Worm (Caenorhabditis elegans): ENCODE results near the gene T26A5.8.

The T26A5.8 gene

DNA sequence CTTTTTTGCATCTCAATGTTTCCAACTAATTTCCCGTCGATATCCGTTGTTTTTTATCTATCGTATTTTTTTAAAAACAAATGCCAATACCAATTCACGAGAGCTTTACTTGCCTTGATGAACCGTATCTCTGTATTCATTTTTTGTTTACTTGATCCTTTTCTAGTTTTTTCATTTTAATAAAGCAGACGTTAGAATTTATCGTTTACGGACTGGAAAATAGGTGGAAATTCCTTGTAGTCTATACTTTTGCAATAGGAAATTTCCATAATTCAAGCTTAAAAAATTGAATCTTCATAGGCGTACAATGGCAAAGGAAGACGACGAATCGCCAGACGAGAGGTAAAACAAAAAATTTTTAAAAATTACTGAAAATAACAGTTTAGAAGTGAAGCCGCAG lies 2.8 kb downstream of the T26A5.8 start, which contains the start of gene algn-1:
Gene algn-1, plus strand, starts transcription at position 301 of the 400 bp plus-strand sequence.
- TF ChIP-seq hmg-4 (GFP tag; optimal IDR thresholded peaks at IDR 0.05) (no peak), B0310.2 (tag; optimal IDR thresholded peaks at IDR 0.05) (no peak), tra-4 (tag; optimal IDR thresholded peaks at IDR 0.05) (no peak), hmbx-1 (tag; optimal IDR thresholded peaks at IDR 0.05) (no peak), F13C5.2 (tag; optimal IDR thresholded peaks at IDR 0.05) (no peak), scrt-1 (GFP tag; IDR thresholded peaks at IDR 0.05) (no peak), aly-1 (tag; optimal IDR thresholded peaks at IDR 0.05) (no peak), tbx-37 (GFP tag; conservative IDR thresholded peaks at IDR 0.05) (no peak), tbx-11 (GFP tag; IDR thresholded peaks at IDR 0.05) (no peak), hnd-1 (tag; optimal IDR thresholded peaks at IDR 0.05) (no peak)

DNA sequence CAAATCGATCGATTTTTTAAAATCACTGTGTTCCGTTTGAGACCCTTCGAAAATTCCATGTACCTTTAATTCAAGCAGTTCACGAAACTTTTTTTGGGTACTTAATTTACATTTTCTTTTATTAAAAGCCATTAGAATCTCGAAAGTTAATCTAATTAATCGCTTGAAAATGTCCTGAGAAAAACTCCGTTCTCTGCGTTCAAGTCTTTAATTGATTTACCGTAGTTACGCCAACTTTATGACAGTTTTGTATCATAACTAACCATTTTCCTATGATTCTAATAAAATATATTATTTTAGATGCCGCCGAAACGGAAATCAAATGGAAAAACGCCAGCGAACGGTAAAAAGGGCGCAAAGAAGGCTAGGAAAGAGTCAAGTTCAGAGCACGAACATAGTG lies 8.5 kb downstream of the T26A5.8 start, which contains the start of gene jhdm-1:
Gene jhdm-1, plus strand, starts transcription at position 301 of the 400 bp plus-strand sequence.
- TF ChIP-seq tbx-11 (GFP tag; IDR thresholded peaks at IDR 0.05) (no peak), sea-1 (GFP tag; conservative IDR thresholded peaks at IDR 0.05) (no peak), ets-7 (tag; optimal IDR thresholded peaks at IDR 0.05) (no peak), tbx-37 (GFP tag; conservative IDR thresholded peaks at IDR 0.05) (no peak), hmbx-1 (tag; optimal IDR thresholded peaks at IDR 0.05) (no peak), scrt-1 (GFP tag; IDR thresholded peaks at IDR 0.05) (no peak), ama-1 (optimal IDR thresholded peaks at IDR 0.05) (no peak), B0310.2 (tag; optimal IDR thresholded peaks at IDR 0.05) (no peak), ceh-36 (tag; optimal IDR thresholded peaks at IDR 0.05) (no peak), ceh-13 (GFP tag; optimal IDR thresholded peaks at IDR 0.05) (no peak), hnd-1 (tag; optimal IDR thresholded peaks at IDR 0.05) (no peak), F13C5.2 (tag; optimal IDR thresholded peaks at IDR 0.05) (no peak), flt-1 (GFP tag; IDR thresholded peaks at IDR 0.05) (no peak), hmg-4 (GFP tag; optimal IDR thresholded peaks at IDR 0.05) (no peak), pes-1 (GFP tag; IDR thresholded peaks at IDR 0.05) (no peak), aly-1 (tag; optimal IDR thresholded peaks at IDR 0.05) (no peak), tra-4 (tag; optimal IDR thresholded peaks at IDR 0.05) (no peak)

DNA sequence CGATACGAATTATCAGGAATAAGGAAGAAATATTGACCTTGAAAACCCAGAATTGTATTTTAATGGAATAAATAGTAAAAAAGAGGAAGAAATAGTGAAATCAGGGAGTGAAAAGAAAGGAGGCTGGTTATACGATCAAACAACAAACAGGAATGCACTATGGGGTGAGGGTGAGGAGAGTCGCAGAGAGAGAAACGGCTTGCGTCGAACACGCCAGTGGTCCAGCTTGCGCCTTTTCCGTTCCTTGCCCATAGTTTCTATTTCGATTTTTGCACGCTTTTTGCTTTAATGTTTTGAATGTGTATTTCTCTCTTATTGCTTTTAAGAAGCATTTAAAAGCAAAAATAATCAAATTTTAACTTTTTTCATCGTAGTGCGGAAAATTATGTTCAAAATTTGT lies 9.0 kb downstream of the T26A5.8 start:
- TF ChIP-seq ceh-13 (GFP tag; optimal IDR thresholded peaks at IDR 0.05) (no peak), pes-1 (GFP tag; IDR thresholded peaks at IDR 0.05) (peak; percentile 70), sea-1 (GFP tag; conservative IDR thresholded peaks at IDR 0.05) (peak; percentile 64; the same call in 1 of the 2 replicates), B0310.2 (tag; optimal IDR thresholded peaks at IDR 0.05) (peak; percentile 39), ceh-36 (tag; optimal IDR thresholded peaks at IDR 0.05) (peak; percentile 37), flt-1 (GFP tag; IDR thresholded peaks at IDR 0.05) (0 out of 2 replicates have a peak, but pooled peaks have one; percentile 42), tra-4 (tag; optimal IDR thresholded peaks at IDR 0.05) (no peak), tbx-11 (GFP tag; IDR thresholded peaks at IDR 0.05) (peak; percentile 38; the same call in 1 of the 2 replicates), hmbx-1 (tag; optimal IDR thresholded peaks at IDR 0.05) (no peak), tbx-37 (GFP tag; conservative IDR thresholded peaks at IDR 0.05) (0 out of 2 replicates have a peak, but pooled peaks have one; percentile 46), ama-1 (optimal IDR thresholded peaks at IDR 0.05) (no peak), ets-7 (tag; optimal IDR thresholded peaks at IDR 0.05) (peak; percentile 65), hnd-1 (tag; optimal IDR thresholded peaks at IDR 0.05) (peak; percentile 28), scrt-1 (GFP tag; IDR thresholded peaks at IDR 0.05) (no peak), F13C5.2 (tag; optimal IDR thresholded peaks at IDR 0.05) (peak; percentile 83), hmg-4 (GFP tag; optimal IDR thresholded peaks at IDR 0.05) (peak; percentile 62), aly-1 (tag; optimal IDR thresholded peaks at IDR 0.05) (no peak)

DNA sequence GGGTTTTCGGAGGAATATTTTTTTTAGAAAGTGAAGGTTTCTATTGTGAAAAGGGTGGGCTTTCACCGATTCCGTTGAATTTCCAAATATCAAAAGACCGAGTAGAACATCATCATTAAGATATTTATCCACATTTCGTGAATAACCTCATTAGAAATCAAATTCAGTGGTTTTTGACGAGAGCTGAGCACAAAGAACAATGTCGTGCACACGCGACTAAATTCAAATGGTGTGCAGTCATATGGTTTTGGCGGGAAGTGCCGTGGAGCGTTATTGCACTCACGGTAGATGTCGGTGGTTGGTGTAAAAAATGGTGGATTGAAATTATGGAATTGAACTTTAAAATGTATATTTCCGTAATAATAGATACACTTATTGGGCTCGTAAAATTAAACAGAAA lies 10.0 kb downstream of the T26A5.8 start:
- TF ChIP-seq tbx-11 (GFP tag; IDR thresholded peaks at IDR 0.05) (no peak), aly-1 (tag; optimal IDR thresholded peaks at IDR 0.05) (no peak), hnd-1 (tag; optimal IDR thresholded peaks at IDR 0.05) (no peak), hmbx-1 (tag; optimal IDR thresholded peaks at IDR 0.05) (no peak), F13C5.2 (tag; optimal IDR thresholded peaks at IDR 0.05) (no peak), B0310.2 (tag; optimal IDR thresholded peaks at IDR 0.05) (no peak), ama-1 (optimal IDR thresholded peaks at IDR 0.05) (no peak), flt-1 (GFP tag; IDR thresholded peaks at IDR 0.05) (no peak), pes-1 (GFP tag; IDR thresholded peaks at IDR 0.05) (no peak), tbx-37 (GFP tag; conservative IDR thresholded peaks at IDR 0.05) (no peak), hmg-4 (GFP tag; optimal IDR thresholded peaks at IDR 0.05) (no peak), ets-7 (tag; optimal IDR thresholded peaks at IDR 0.05) (no peak), ceh-13 (GFP tag; optimal IDR thresholded peaks at IDR 0.05) (no peak), tra-4 (tag; optimal IDR thresholded peaks at IDR 0.05) (no peak), ceh-36 (tag; optimal IDR thresholded peaks at IDR 0.05) (no peak), scrt-1 (GFP tag; IDR thresholded peaks at IDR 0.05) (no peak), sea-1 (GFP tag; conservative IDR thresholded peaks at IDR 0.05) (no peak)

DNA sequence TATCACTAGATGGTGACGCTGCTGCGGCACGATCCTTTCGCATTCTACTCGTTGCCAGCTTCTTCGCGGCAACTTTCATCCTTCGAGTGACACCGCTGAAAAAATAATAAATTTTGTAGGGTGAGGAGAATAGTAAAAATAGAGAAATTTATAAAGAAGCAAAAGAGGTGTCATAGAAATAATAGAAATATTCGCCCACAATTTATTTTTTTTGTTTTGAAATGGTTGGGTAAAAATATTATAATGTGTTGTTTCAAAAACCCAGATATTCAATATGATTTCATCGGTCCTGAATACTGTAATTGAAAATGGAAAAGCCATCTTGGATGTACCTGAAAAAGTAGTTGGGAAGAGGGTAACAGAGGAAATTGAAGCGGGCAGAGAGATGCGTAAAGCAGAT lies 10.4 kb downstream of the T26A5.8 start, which contains the start of gene set-1:
Gene set-1, minus strand, starts transcription at position 101 of the 400 bp plus-strand sequence.
- TF ChIP-seq hmbx-1 (tag; optimal IDR thresholded peaks at IDR 0.05), result no peak
- TF ChIP-seq ceh-36 (tag; optimal IDR thresholded peaks at IDR 0.05), result no peak
- TF ChIP-seq aly-1 (tag; optimal IDR thresholded peaks at IDR 0.05), result no peak
- TF ChIP-seq ama-1 (optimal IDR thresholded peaks at IDR 0.05), result no peak
- TF ChIP-seq ets-7 (tag; optimal IDR thresholded peaks at IDR 0.05), result no peak
- TF ChIP-seq F13C5.2 (tag; optimal IDR thresholded peaks at IDR 0.05), result no peak
- no peak for TF ChIP-seq ceh-13 (GFP tag; optimal IDR thresholded peaks at IDR 0.05)
- TF ChIP-seq hmg-4 (GFP tag; optimal IDR thresholded peaks at IDR 0.05), result no peak
- TF ChIP-seq tra-4 (tag; optimal IDR thresholded peaks at IDR 0.05), result no peak
- no peak for TF ChIP-seq scrt-1 (GFP tag; IDR thresholded peaks at IDR 0.05)
- no peak for TF ChIP-seq sea-1 (GFP tag; conservative IDR thresholded peaks at IDR 0.05)
- TF ChIP-seq pes-1 (GFP tag; IDR thresholded peaks at IDR 0.05), result no peak
- no peak for TF ChIP-seq tbx-37 (GFP tag; conservative IDR thresholded peaks at IDR 0.05)
- TF ChIP-seq B0310.2 (tag; optimal IDR thresholded peaks at IDR 0.05), result no peak
- TF ChIP-seq flt-1 (GFP tag; IDR thresholded peaks at IDR 0.05), result no peak
- no peak for TF ChIP-seq tbx-11 (GFP tag; IDR thresholded peaks at IDR 0.05)
- TF ChIP-seq hnd-1 (tag; optimal IDR thresholded peaks at IDR 0.05), result no peak

DNA sequence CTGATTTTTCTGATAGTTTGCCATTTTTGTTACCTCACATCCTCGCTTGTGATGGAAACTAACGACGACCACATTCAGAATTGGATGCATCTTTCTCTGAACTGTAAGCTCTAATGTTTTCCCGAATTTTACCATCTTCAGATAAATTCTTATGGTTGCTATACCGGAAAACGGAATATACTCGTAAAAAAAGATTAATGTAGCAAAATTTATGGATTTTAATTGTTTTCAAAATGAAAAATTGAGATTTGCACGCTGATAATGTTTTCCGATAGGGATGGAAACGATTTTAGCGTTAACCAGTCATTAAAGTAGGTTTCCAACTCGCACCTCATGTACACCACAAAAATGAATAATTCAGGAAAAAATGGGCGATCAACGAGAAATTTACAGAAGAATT lies 12.1 kb downstream of the T26A5.8 start, which contains the start of gene T26A5.6:
Gene T26A5.6, minus strand, starts transcription at position 101 of the 400 bp plus-strand sequence.
- TF ChIP-seq scrt-1 (GFP tag; IDR thresholded peaks at IDR 0.05), result no peak
- TF ChIP-seq tra-4 (tag; optimal IDR thresholded peaks at IDR 0.05), result no peak
- TF ChIP-seq hmbx-1 (tag; optimal IDR thresholded peaks at IDR 0.05), result no peak
- TF ChIP-seq flt-1 (GFP tag; IDR thresholded peaks at IDR 0.05), result no peak
- no peak for TF ChIP-seq ceh-36 (tag; optimal IDR thresholded peaks at IDR 0.05)
- no peak for TF ChIP-seq tbx-37 (GFP tag; conservative IDR thresholded peaks at IDR 0.05)
- no peak for TF ChIP-seq aly-1 (tag; optimal IDR thresholded peaks at IDR 0.05)
- TF ChIP-seq ama-1 (optimal IDR thresholded peaks at IDR 0.05), result no peak
- TF ChIP-seq tbx-11 (GFP tag; IDR thresholded peaks at IDR 0.05), result no peak
- no peak for TF ChIP-seq B0310.2 (tag; optimal IDR thresholded peaks at IDR 0.05)
- TF ChIP-seq hmg-4 (GFP tag; optimal IDR thresholded peaks at IDR 0.05), result no peak
- no peak for TF ChIP-seq hnd-1 (tag; optimal IDR thresholded peaks at IDR 0.05)
- no peak for TF ChIP-seq pes-1 (GFP tag; IDR thresholded peaks at IDR 0.05)
- TF ChIP-seq ceh-13 (GFP tag; optimal IDR thresholded peaks at IDR 0.05), result no peak
- TF ChIP-seq F13C5.2 (tag; optimal IDR thresholded peaks at IDR 0.05), result no peak
- TF ChIP-seq sea-1 (GFP tag; conservative IDR thresholded peaks at IDR 0.05), result no peak
- TF ChIP-seq ets-7 (tag; optimal IDR thresholded peaks at IDR 0.05), result no peak

Measured in whole organism, early embryonic.